Worm (Caenorhabditis elegans) whole organism, early embryonic: ENCODE measurements around the gene aagr-1.

Experiments used
- B0310.2 ChIP-seq: sonication (generic microtip); optimal IDR thresholded peaks from 2 replicates; lab custom pipeline; 2016; ENCODE audit warnings: mild to moderate bottlenecking, missing genetic modification characterization, missing compliant biosample characterization
- F13C5.2 ChIP-seq: sonication (generic microtip); optimal IDR thresholded peaks from 2 replicates; lab custom pipeline; 2017; ENCODE audit warnings: mild to moderate bottlenecking, missing genetic modification characterization, inconsistent platforms, missing compliant biosample characterization
- aly-1 ChIP-seq: sonication (generic microtip); optimal IDR thresholded peaks from 2 replicates; lab custom pipeline; 2016; ENCODE audit warnings: missing genetic modification characterization, missing compliant biosample characterization
- ama-1 ChIP-seq: fragments of 150-350 bp; optimal IDR thresholded peaks from 2 replicates; lab custom pipeline; 2014
- ceh-13 ChIP-seq: fragments of 200-800 bp; sonication (Bioruptor generic); optimal IDR thresholded peaks from 2 replicates; lab custom pipeline; 2018; ENCODE audit warnings: mild to moderate bottlenecking, missing genetic modification characterization, missing compliant biosample characterization
- ceh-36 ChIP-seq: sonication (generic microtip); optimal IDR thresholded peaks from 2 replicates; lab custom pipeline; 2016; ENCODE audit warnings: missing genetic modification characterization, inconsistent platforms, missing compliant biosample characterization
- ets-7 ChIP-seq: sonication (generic microtip); optimal IDR thresholded peaks from 2 replicates; lab custom pipeline; 2016; ENCODE audit warnings: missing genotype, missing genetic modification characterization, missing compliant biosample characterization
- flt-1 ChIP-seq: fragments of 200-800 bp; sonication (Bioruptor generic); IDR thresholded peaks from 2 replicates; pipeline ENCODE4 v1.3.6; 2022; ENCODE audit warnings: missing genetic modification characterization, missing compliant biosample characterization
- hmbx-1 ChIP-seq: sonication (generic microtip); optimal IDR thresholded peaks from 2 replicates; lab custom pipeline; 2016; ENCODE audit warnings: mild to moderate bottlenecking, missing genetic modification characterization, missing compliant biosample characterization
- hmg-4 ChIP-seq: fragments of 200-800 bp; sonication (Bioruptor generic); optimal IDR thresholded peaks from 2 replicates; lab custom pipeline; 2018; ENCODE audit warnings: mild to moderate bottlenecking, missing genetic modification characterization, missing compliant biosample characterization
- hnd-1 ChIP-seq: sonication (generic microtip); optimal IDR thresholded peaks from 2 replicates; lab custom pipeline; 2016; ENCODE audit warnings: missing genetic modification characterization, missing compliant biosample characterization
- pes-1 ChIP-seq: fragments of 200-800 bp; sonication (Bioruptor generic); IDR thresholded peaks from 2 replicates; pipeline ENCODE4 v1.3.6; 2022; ENCODE audit warnings: missing genetic modification reagents, missing genetic modification characterization, missing compliant biosample characterization
- scrt-1 ChIP-seq: fragments of 200-800 bp; sonication (Bioruptor generic); IDR thresholded peaks from 2 replicates; pipeline ENCODE4 v1.3.6; 2022; ENCODE audit warnings: missing genetic modification characterization, missing compliant biosample characterization
- sea-1 ChIP-seq: fragments of 200-800 bp; sonication (Bioruptor generic); conservative IDR thresholded peaks from 2 replicates; pipeline ENCODE4 v1.3.6; 2022; ENCODE audit warnings: missing genetic modification characterization, missing compliant biosample characterization
- tbx-11 ChIP-seq: fragments of 200-800 bp; sonication (Bioruptor generic); IDR thresholded peaks from 2 replicates; pipeline ENCODE4 v1.3.6; 2022; ENCODE audit warnings: missing genetic modification characterization, missing compliant biosample characterization
- tbx-37 ChIP-seq: fragments of 200-800 bp; sonication (Bioruptor generic); conservative IDR thresholded peaks from 2 replicates; pipeline ENCODE4 v1.3.6; 2022; ENCODE audit warnings: missing genetic modification reagents, missing genetic modification characterization, missing compliant biosample characterization
- tra-4 ChIP-seq: sonication (generic microtip); optimal IDR thresholded peaks from 2 replicates; lab custom pipeline; 2017; ENCODE audit warnings: missing genetic modification characterization, missing compliant biosample characterization

aagr-1 gene

DNA sequence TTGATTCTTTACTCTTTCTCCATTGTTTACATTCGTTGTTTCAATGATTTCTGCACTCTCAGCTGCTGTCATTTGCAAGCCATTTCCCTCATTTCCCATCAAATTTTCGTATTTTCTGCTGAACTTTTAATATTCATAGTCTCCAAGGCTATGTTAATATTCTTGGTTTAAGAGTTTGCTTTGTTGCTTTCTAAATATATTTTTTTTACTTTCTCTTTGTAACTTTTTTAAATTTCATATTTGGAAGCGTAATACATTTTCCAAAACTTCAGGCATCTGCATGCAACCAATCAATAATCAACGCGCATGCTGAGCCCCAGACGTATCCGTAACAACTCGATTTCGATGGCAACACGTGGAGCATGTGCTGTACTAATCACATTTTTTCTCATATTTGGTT, 5.5 kb upstream of the aagr-1 start, which contains the start of gene sqv-1:
sqv-1 (plus strand) TSS at position 301 of the 400 bp plus-strand sequence.
- TF ChIP-seq tra-4 (tag; lab: Kevin White, UChicago) (no peak), ets-7 (tag; lab: Kevin White, UChicago) (no peak), sea-1 (no peak), ceh-36 (tag; lab: Kevin White, UChicago) (no peak), tbx-37 (GFP tag; lab: Robert Waterston, UW) (no peak), hmg-4 (GFP tag; lab: Kevin White, UChicago) (no peak), scrt-1 (GFP tag; lab: Robert Waterston, UW) (no peak), B0310.2 (tag; lab: Kevin White, UChicago) (no peak), flt-1 (GFP tag; lab: Robert Waterston, UW) (no peak), pes-1 (GFP tag; lab: Robert Waterston, UW) (no peak), tbx-11 (GFP tag; lab: Robert Waterston, UW) (no peak), aly-1 (tag; lab: Kevin White, UChicago) (no peak), ceh-13 (GFP tag; lab: Kevin White, UChicago) (no peak), hmbx-1 (tag; lab: Kevin White, UChicago) (no peak), hnd-1 (tag; lab: Kevin White, UChicago) (no peak), ama-1 (lab: Kevin White, UChicago) (no peak), F13C5.2 (tag; lab: Kevin White, UChicago) (no peak)

DNA sequence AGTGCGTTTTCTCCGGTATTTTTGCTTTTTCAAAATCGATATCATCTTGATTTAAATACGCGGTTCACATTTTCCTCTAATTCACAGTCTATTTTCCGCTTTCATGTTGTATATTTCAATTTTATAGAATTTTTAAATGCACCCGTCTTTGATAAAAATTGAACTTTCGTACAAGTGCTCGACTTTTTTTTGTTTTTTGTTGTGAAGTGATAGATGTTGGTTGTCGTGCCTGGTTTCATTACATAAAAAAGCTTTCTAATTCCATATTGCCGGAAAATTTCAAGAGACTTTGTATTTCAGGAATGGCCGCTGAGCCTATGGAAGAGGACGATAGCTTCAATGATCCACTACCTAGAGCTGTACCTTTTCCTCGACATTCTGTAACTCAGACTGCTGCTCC, 3.2 kb upstream of the aagr-1 start, which contains the start of gene D2096.12:
D2096.12 (plus strand) TSS at position 301 of the 400 bp plus-strand sequence.
- TF ChIP-seq F13C5.2 (tag; lab: Kevin White, UChicago) (no peak), sea-1 (no peak), ceh-36 (tag; lab: Kevin White, UChicago) (no peak), hmg-4 (GFP tag; lab: Kevin White, UChicago) (no peak), tbx-11 (GFP tag; lab: Robert Waterston, UW) (no peak), ceh-13 (GFP tag; lab: Kevin White, UChicago) (no peak), tra-4 (tag; lab: Kevin White, UChicago) (no peak), ets-7 (tag; lab: Kevin White, UChicago) (no peak), B0310.2 (tag; lab: Kevin White, UChicago) (no peak), ama-1 (lab: Kevin White, UChicago) (no peak), tbx-37 (GFP tag; lab: Robert Waterston, UW) (no peak)

DNA sequence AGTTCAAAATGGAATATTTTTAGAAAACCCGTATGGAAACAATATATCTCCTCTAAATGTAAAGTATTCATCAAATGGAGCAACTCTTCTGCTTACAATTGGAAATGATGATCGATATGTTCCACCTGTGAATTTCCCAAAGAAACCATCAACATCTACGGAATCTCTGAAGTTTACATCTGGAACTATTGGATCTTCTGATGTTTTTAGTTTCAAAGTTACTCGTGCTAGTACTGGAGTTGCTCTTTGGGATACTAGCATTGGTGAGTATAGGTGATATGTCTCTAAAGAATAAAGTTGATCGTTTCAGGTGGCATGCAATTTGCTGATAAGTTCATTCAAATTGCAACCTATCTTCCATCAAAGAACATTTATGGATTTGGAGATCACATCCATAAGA, 1.6 kb downstream of the aagr-1 start:
- TF ChIP-seq ets-7 (tag; lab: Kevin White, UChicago) (no peak), pes-1 (GFP tag; lab: Robert Waterston, UW) (no peak), flt-1 (GFP tag; lab: Robert Waterston, UW) (no peak), ama-1 (lab: Kevin White, UChicago) (no peak), tbx-11 (GFP tag; lab: Robert Waterston, UW) (no peak), hmbx-1 (tag; lab: Kevin White, UChicago) (no peak), ceh-36 (tag; lab: Kevin White, UChicago) (no peak), F13C5.2 (tag; lab: Kevin White, UChicago) (no peak), scrt-1 (GFP tag; lab: Robert Waterston, UW) (no peak), hmg-4 (GFP tag; lab: Kevin White, UChicago) (no peak), B0310.2 (tag; lab: Kevin White, UChicago) (no peak), ceh-13 (GFP tag; lab: Kevin White, UChicago) (no peak), tra-4 (tag; lab: Kevin White, UChicago) (no peak), hnd-1 (tag; lab: Kevin White, UChicago) (no peak), tbx-37 (GFP tag; lab: Robert Waterston, UW) (no peak), sea-1 (no peak), aly-1 (tag; lab: Kevin White, UChicago) (no peak)

DNA sequence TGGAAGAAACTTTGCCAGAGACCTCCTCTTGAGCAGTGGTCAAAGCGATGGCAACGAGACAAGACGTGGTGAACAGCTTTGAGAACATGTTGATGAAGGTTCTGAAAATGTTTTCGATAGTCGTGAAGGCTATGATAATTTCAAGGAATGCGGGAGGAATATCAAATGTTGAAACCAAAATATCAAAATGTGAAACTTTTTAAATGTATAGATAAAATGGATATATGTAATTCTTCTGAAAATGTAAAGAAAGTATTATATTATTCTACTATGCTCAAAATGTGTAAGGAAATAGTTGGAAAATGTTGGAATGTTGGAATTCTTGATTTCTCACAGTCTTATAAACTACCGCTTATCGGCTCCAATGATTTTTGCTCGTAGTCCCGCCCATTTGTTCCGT, 2.8 kb downstream of the aagr-1 start, which contains the start of gene D2096.6:
D2096.6 (minus strand) TSS at position 101 of the 400 bp plus-strand sequence.
- TF ChIP-seq aly-1 (tag; lab: Kevin White, UChicago) (no peak), tbx-11 (GFP tag; lab: Robert Waterston, UW) (no peak), hmg-4 (GFP tag; lab: Kevin White, UChicago) (no peak), ets-7 (tag; lab: Kevin White, UChicago) (no peak), F13C5.2 (tag; lab: Kevin White, UChicago) (no peak), flt-1 (GFP tag; lab: Robert Waterston, UW) (no peak), B0310.2 (tag; lab: Kevin White, UChicago) (no peak), hnd-1 (tag; lab: Kevin White, UChicago) (no peak), scrt-1 (GFP tag; lab: Robert Waterston, UW) (no peak), tbx-37 (GFP tag; lab: Robert Waterston, UW) (no peak), ceh-36 (tag; lab: Kevin White, UChicago) (no peak)

DNA sequence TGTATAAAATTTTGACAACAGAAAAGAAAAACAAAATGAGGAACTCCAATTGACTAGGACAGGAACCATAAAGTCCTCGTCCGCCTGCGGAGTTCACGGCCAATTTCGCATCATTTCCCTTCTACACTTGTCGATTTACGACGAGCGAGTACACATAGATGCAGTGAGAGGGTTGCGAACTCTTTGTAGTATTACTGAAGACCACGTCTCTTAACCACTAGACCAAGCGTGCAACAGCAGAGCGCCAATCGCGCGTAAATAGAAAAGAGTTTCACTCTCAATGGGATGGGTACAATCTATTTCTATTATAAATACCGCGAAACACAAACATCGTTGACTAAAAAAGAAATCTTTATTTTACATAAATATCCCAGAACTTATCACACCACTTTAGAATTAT, 9.1 kb downstream of the aagr-1 start:
- TF ChIP-seq hmg-4 (GFP tag; lab: Kevin White, UChicago) (peak; percentile 96), sea-1 (peak; percentile 92), hmbx-1 (tag; lab: Kevin White, UChicago) (peak; percentile 88), ceh-36 (tag; lab: Kevin White, UChicago) (peak; percentile 91), flt-1 (GFP tag; lab: Robert Waterston, UW) (peak; percentile 94), ets-7 (tag; lab: Kevin White, UChicago) (peak; percentile 75), pes-1 (GFP tag; lab: Robert Waterston, UW) (peak; percentile 94), hnd-1 (tag; lab: Kevin White, UChicago) (peak; percentile 82), B0310.2 (tag; lab: Kevin White, UChicago) (peak; percentile 85), scrt-1 (GFP tag; lab: Robert Waterston, UW) (peak; percentile 93), tbx-11 (GFP tag; lab: Robert Waterston, UW) (peak; percentile 88), ceh-13 (GFP tag; lab: Kevin White, UChicago) (peak; percentile 82), ama-1 (lab: Kevin White, UChicago) (no peak), tbx-37 (GFP tag; lab: Robert Waterston, UW) (peak; percentile 94), F13C5.2 (tag; lab: Kevin White, UChicago) (peak; percentile 92), aly-1 (tag; lab: Kevin White, UChicago) (peak; percentile 91), tra-4 (tag; lab: Kevin White, UChicago) (peak; percentile 84)

DNA sequence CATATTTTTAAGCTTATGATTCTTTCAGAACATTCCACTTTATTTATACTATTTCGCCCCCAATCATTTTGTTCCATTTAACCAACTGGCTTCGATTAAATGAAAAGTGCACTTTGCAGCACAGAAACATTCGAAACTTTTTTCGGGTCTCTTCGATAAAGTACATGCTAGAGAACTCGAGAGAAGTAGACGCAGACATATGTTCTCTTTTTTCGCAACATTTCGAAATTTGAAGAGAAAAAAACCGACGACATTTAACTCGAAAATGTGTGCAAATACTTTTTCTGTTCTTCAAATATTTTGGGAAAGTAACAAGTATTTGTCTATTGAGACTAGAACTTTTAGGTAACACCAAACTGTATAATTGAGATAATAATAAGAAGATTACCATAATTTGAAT, 10.6 kb downstream of the aagr-1 start:
- TF ChIP-seq hmg-4 (GFP tag; lab: Kevin White, UChicago) = no peak
